Worm (Caenorhabditis elegans): Measurements from ENCODE around the gene ZK180.6.

DNA sequence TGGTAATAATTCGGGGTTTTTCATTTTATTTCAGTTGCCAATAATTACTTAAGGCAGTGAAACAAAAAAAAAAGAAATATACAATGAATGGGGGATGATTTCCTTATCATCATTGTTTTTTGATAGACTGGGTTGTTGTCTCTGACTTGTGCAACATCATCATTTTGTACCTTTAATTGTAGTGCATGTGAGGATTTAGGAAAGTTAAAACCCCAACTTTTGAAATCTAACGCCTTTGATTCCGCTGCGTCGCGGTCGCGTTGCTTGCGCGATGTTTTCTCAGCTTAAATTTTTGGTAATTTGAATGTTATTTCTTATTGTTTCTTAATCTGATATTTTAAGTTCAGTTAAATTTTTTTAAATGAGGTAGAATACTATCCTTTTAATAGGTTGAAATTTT lies 21.0 kb upstream of the ZK180.6 start, which contains the start of gene ZK185.5:
- TF ChIP-seq unc-62 (GFP tag; optimal IDR thresholded peaks at IDR 0.05) (no peak), pqm-1 (tag; optimal IDR thresholded peaks at IDR 0.05) (no peak), ztf-4 (tag; optimal IDR thresholded peaks at IDR 0.05) (no peak), lin-15B (tag; optimal IDR thresholded peaks at IDR 0.05) (no peak), aly-2 (tag; optimal IDR thresholded peaks at IDR 0.05) (no peak), nfya-1 (tag; optimal IDR thresholded peaks at IDR 0.05; ENCODE audit: insufficient read depth) (no peak), snpc-4 (tag; optimal IDR thresholded peaks at IDR 0.05) (no peak)
